Fruit fly (Drosophila melanogaster) whole organism, adult: ENCODE measurements around the gene tup.

Experiments used
- CG11617 ChIP-seq: fragments of 200-800 bp; sonication (Bioruptor generic); optimal IDR thresholded peaks from 2 replicates; lab custom pipeline; 2017; ENCODE audit warnings: mild to moderate bottlenecking, missing biosample characterization, missing genetic modification reagents, missing genetic modification characterization
- CG12768 ChIP-seq: fragments of 200-800 bp; sonication (Bioruptor generic); optimal IDR thresholded peaks from 2 replicates; lab custom pipeline; 2017; ENCODE audit warnings: missing biosample characterization, missing genetic modification characterization, mild to moderate bottlenecking, moderate library complexity, missing genetic modification reagents
- CG14711 ChIP-seq: fragments of 200-800 bp; sonication (Bioruptor generic); optimal IDR thresholded peaks from 2 replicates; lab custom pipeline; 2018; ENCODE audit warnings: missing biosample characterization, mild to moderate bottlenecking, missing genetic modification characterization, moderate library complexity
- CG1620 ChIP-seq: fragments of 200-800 bp; sonication (Bioruptor generic); optimal IDR thresholded peaks from 2 replicates; lab custom pipeline; 2016; ENCODE audit warnings: missing biosample characterization, missing genetic modification characterization
- CG33017 ChIP-seq: fragments of 200-800 bp; sonication (Bioruptor generic); optimal IDR thresholded peaks from 2 replicates; lab custom pipeline; 2018; ENCODE audit warnings: missing biosample characterization, mild to moderate bottlenecking, missing genetic modification characterization, moderate library complexity
- CG5204 ChIP-seq: fragments of 200-800 bp; sonication (Bioruptor generic); optimal IDR thresholded peaks from 2 replicates; lab custom pipeline; 2016; ENCODE audit warnings: missing biosample characterization, missing genetic modification characterization
- CG7045 ChIP-seq: fragments of 200-800 bp; sonication (Bioruptor generic); optimal IDR thresholded peaks from 2 replicates; lab custom pipeline; 2017; ENCODE audit warnings: missing biosample characterization, mild to moderate bottlenecking, missing genetic modification characterization
- CG7101 ChIP-seq: fragments of 200-800 bp; sonication (Bioruptor generic); optimal IDR thresholded peaks from 2 replicates; lab custom pipeline; 2018; ENCODE audit warnings: missing biosample characterization, mild to moderate bottlenecking, missing genetic modification characterization, moderate library complexity
- Clk ChIP-seq: fragments of 200-800 bp; sonication (Bioruptor generic); optimal IDR thresholded peaks from 2 replicates; lab custom pipeline; 2017; ENCODE audit warnings: missing biosample characterization, missing genetic modification characterization
- Crg-1 ChIP-seq: fragments of 200-800 bp; sonication (Bioruptor generic); optimal IDR thresholded peaks from 2 replicates; lab custom pipeline; 2016; ENCODE audit warnings: missing biosample characterization, missing genetic modification characterization
- Hr96 ChIP-seq: fragments of 200-800 bp; sonication (Bioruptor generic); optimal IDR thresholded peaks from 2 replicates; lab custom pipeline; 2016; ENCODE audit warnings: missing biosample characterization, missing genetic modification characterization
- Mnt ChIP-seq: fragments of 200-800 bp; sonication (Bioruptor generic); optimal IDR thresholded peaks from 2 replicates; lab custom pipeline; 2016; ENCODE audit warnings: missing biosample characterization, mild to moderate bottlenecking, missing genetic modification characterization
- bab1 ChIP-seq: fragments of 200-800 bp; sonication (Bioruptor generic); optimal IDR thresholded peaks from 3 replicates; lab custom pipeline; 2019; ENCODE audit warnings: missing biosample characterization, mild to moderate bottlenecking, missing genetic modification characterization, moderate library complexity
- cic ChIP-seq: fragments of 200-800 bp; sonication (Bioruptor generic); optimal IDR thresholded peaks from 2 replicates; lab custom pipeline; 2017; ENCODE audit warnings: missing biosample characterization, mild to moderate bottlenecking, missing genetic modification characterization, moderate library complexity
- cnc ChIP-seq, 2 experiments: fragments of >200 bp; optimal IDR thresholded peaks; 2 replicates each; lab custom pipeline; 2017
- kay ChIP-seq: fragments of 200-800 bp; sonication (Bioruptor generic); peaks from one replicate; lab custom pipeline; 2016; ENCODE audit warnings: missing biosample characterization, missing genetic modification characterization, borderline replicate concordance
- ovo ChIP-seq: fragments of 200-800 bp; sonication (Bioruptor generic); optimal IDR thresholded peaks from 2 replicates; lab custom pipeline; 2016; ENCODE audit warnings: missing biosample characterization, missing genetic modification characterization
- pad ChIP-seq: fragments of 200-800 bp; sonication (Bioruptor generic); optimal IDR thresholded peaks from 3 replicates; lab custom pipeline; 2017; ENCODE audit warnings: missing biosample characterization, missing genetic modification characterization, mild to moderate bottlenecking, moderate library complexity, missing genetic modification reagents
- tj ChIP-seq: fragments of 200-800 bp; sonication (Bioruptor generic); optimal IDR thresholded peaks from 3 replicates; lab custom pipeline; 2017; ENCODE audit warnings: missing biosample characterization, mild to moderate bottlenecking, missing genetic modification characterization, moderate library complexity
- toe ChIP-seq: fragments of 200-800 bp; sonication (Bioruptor generic); optimal IDR thresholded peaks from 2 replicates; lab custom pipeline; 2016; ENCODE audit warnings: missing biosample characterization, missing genetic modification characterization

The tup gene

dm6 chr2L:18924642-18925244 lies 43.7 kb upstream of the tup start:
- TF ChIP-seq CG7045 (GFP tag; lab: Kevin White, UChicago) (no peak), CG5204 (GFP tag; lab: Kevin White, UChicago) (no peak), tj (no peak), toe (GFP tag; lab: Kevin White, UChicago) (no peak), CG33017 (tag; lab: Kevin White, UChicago) (no peak), CG12768 (GFP tag; lab: Kevin White, UChicago) (no peak), pad (GFP tag; lab: Kevin White, UChicago) (no peak), CG1620 (GFP tag; lab: Kevin White, UChicago) (no peak), kay (no peak), ovo (GFP tag; lab: Kevin White, UChicago) (no peak), CG14711 (no peak)

dm6 chr2L:18921246-18921645 lies 40.2 kb upstream of the tup start:
- TF ChIP-seq pad (GFP tag; lab: Kevin White, UChicago), result no peak
- no peak for TF ChIP-seq Clk (GFP tag; lab: Kevin White, UChicago)
- TF ChIP-seq CG7045 (GFP tag; lab: Kevin White, UChicago), result no peak
- TF ChIP-seq Mnt, result no peak
- no peak for TF ChIP-seq CG12768 (GFP tag; lab: Kevin White, UChicago)
- TF ChIP-seq toe (GFP tag; lab: Kevin White, UChicago), result no peak
- TF ChIP-seq kay, result no peak
- no peak for TF ChIP-seq bab1
- TF ChIP-seq CG33017 (tag; lab: Kevin White, UChicago), result no peak
- TF ChIP-seq CG7101 (tag; lab: Kevin White, UChicago), result no peak
- TF ChIP-seq ovo (GFP tag; lab: Kevin White, UChicago), result no peak
- no peak for TF ChIP-seq CG14711
- no peak for TF ChIP-seq Crg-1 (GFP tag; lab: Kevin White, UChicago)

- TF ChIP-seq bab1 (no peak), CG1620 (GFP tag; lab: Kevin White, UChicago) (no peak), Hr96 (GFP tag; lab: Kevin White, UChicago) (no peak), cnc (optimal IDR thresholded peaks at IDR 0.05; lab: Kevin White, UChicago) (no peak), Clk (GFP tag; lab: Kevin White, UChicago) (no peak), pad (GFP tag; lab: Kevin White, UChicago) (no peak), Crg-1 (GFP tag; lab: Kevin White, UChicago) (no peak), cic (no peak), ovo (GFP tag; lab: Kevin White, UChicago) (no peak), CG33017 (tag; lab: Kevin White, UChicago) (no peak), kay (no peak), CG12768 (GFP tag; lab: Kevin White, UChicago) (no peak)
Observed at dm6 chr2L:18919474-18919873, 38.4 kb upstream of the tup start.

- no peak for TF ChIP-seq cnc (optimal IDR thresholded peaks at IDR 0.05; lab: Kevin White, UChicago)
- TF ChIP-seq kay, result no peak
- no peak for TF ChIP-seq CG14711
- TF ChIP-seq CG5204 (GFP tag; lab: Kevin White, UChicago), result no peak
- no peak for TF ChIP-seq Crg-1 (GFP tag; lab: Kevin White, UChicago)
- TF ChIP-seq CG33017 (tag; lab: Kevin White, UChicago), result no peak
- TF ChIP-seq CG12768 (GFP tag; lab: Kevin White, UChicago), result no peak
- no peak for TF ChIP-seq cic
- TF ChIP-seq CG11617 (GFP tag; lab: Kevin White, UChicago), result no peak
Observed at dm6 chr2L:18917584-18917983, 36.5 kb upstream of the tup start.

dm6 chr2L:18914829-18915228 lies 33.8 kb upstream of the tup start:
- TF ChIP-seq CG7101 (tag; lab: Kevin White, UChicago), result no peak
- no peak for TF ChIP-seq CG14711
- TF ChIP-seq CG33017 (tag; lab: Kevin White, UChicago), result no peak
- no peak for TF ChIP-seq Clk (GFP tag; lab: Kevin White, UChicago)
- no peak for TF ChIP-seq pad (GFP tag; lab: Kevin White, UChicago)
- no peak for TF ChIP-seq cnc (optimal IDR thresholded peaks at IDR 0.05; lab: Kevin White, UChicago)
- TF ChIP-seq tj, result no peak

- no peak for TF ChIP-seq CG5204 (GFP tag; lab: Kevin White, UChicago)
- no peak for TF ChIP-seq Clk (GFP tag; lab: Kevin White, UChicago)
- no peak for TF ChIP-seq CG12768 (GFP tag; lab: Kevin White, UChicago)
- no peak for TF ChIP-seq ovo (GFP tag; lab: Kevin White, UChicago)
- no peak for TF ChIP-seq CG11617 (GFP tag; lab: Kevin White, UChicago)
- no peak for TF ChIP-seq tj
- no peak for TF ChIP-seq Hr96 (GFP tag; lab: Kevin White, UChicago)
- no peak for TF ChIP-seq kay
- no peak for TF ChIP-seq CG7045 (GFP tag; lab: Kevin White, UChicago)
Observed at dm6 chr2L:18907491-18907890, 26.4 kb upstream of the tup start.

dm6 chr2L:18906615-18907014 lies 25.6 kb upstream of the tup start:
- no peak for TF ChIP-seq toe (GFP tag; lab: Kevin White, UChicago)
- no peak for TF ChIP-seq kay
- TF ChIP-seq Clk (GFP tag; lab: Kevin White, UChicago), result no peak
- no peak for TF ChIP-seq pad (GFP tag; lab: Kevin White, UChicago)
- no peak for TF ChIP-seq cic
- TF ChIP-seq CG11617 (GFP tag; lab: Kevin White, UChicago), result no peak
- TF ChIP-seq CG33017 (tag; lab: Kevin White, UChicago), result no peak
- TF ChIP-seq ovo (GFP tag; lab: Kevin White, UChicago), result no peak
- no peak for TF ChIP-seq bab1
- TF ChIP-seq Hr96 (GFP tag; lab: Kevin White, UChicago), result no peak
- no peak for TF ChIP-seq CG14711
- TF ChIP-seq CG1620 (GFP tag; lab: Kevin White, UChicago), result no peak
